Fruit fly (Drosophila melanogaster): ENCODE data around the gene Spase22-23.
A peak's percentile ranks its signal among the peaks of the same experiment; 100 is the strongest.

Spase22-23 gene

dm6 chr3R:24188619-24189018 is 41.2 kb downstream of the Spase22-23 start, which contains the start of gene CG5515 (continued):
- TF ChIP-seq pb (GFP tag; optimal IDR thresholded peaks at IDR 0.05) (peak; percentile 50), lbe (GFP tag; optimal IDR thresholded peaks at IDR 0.05) (peak; percentile 75), CG7271 (tag; optimal IDR thresholded peaks at IDR 0.05) (no peak), emc (GFP tag; optimal IDR thresholded peaks at IDR 0.05) (peak; percentile 51), Gug (GFP tag; IDR thresholded peaks at IDR 0.05) (peak; percentile 27; the same call in 1 of the 4 replicates), lov (optimal IDR thresholded peaks at IDR 0.05) (no peak), lov (GFP tag; IDR thresholded peaks at IDR 0.05) (peak; percentile 79; the same call in 2 of the 3 replicates), CG17328 (GFP tag; IDR thresholded peaks at IDR 0.05) (peak; percentile 85), eyg (GFP tag; optimal IDR thresholded peaks at IDR 0.05) (peak; percentile 48), CG15073 (GFP tag; optimal IDR thresholded peaks at IDR 0.05) (no peak), dm (GFP tag; optimal IDR thresholded peaks at IDR 0.05) (peak; percentile 81), stwl (tag; optimal IDR thresholded peaks at IDR 0.05) (peak; percentile 84), NfI (GFP tag; optimal IDR thresholded peaks at IDR 0.05) (peak; percentile 80), CG42726 (GFP tag; IDR thresholded peaks at IDR 0.05; ENCODE audit: partially characterized antibody) (peak; percentile 53), fd96Cb (tag; optimal IDR thresholded peaks at IDR 0.05) (peak; percentile 49), CG8359 (GFP tag; optimal IDR thresholded peaks at IDR 0.05; ENCODE audit: borderline replicate concordance) (no peak), jing (GFP tag; optimal IDR thresholded peaks at IDR 0.05) (peak; percentile 52), Hsf (GFP tag; optimal IDR thresholded peaks at IDR 0.05) (peak; percentile 90), Eip74EF (GFP tag; optimal IDR thresholded peaks at IDR 0.05) (no peak), ara (GFP tag; IDR thresholded peaks at IDR 0.05) (peak; percentile 80), CTCF (GFP tag; optimal IDR thresholded peaks at IDR 0.05) (no peak), CG16815 (GFP tag; optimal IDR thresholded peaks at IDR 0.05) (peak; percentile 69), B-H1 (GFP tag; IDR thresholded peaks at IDR 0.05) (peak; percentile 61), chm (GFP tag; IDR thresholded peaks at IDR 0.05) (peak; percentile 74), ken (GFP tag; IDR thresholded peaks at IDR 0.05) (peak; percentile 93), Hr3 (GFP tag; optimal IDR thresholded peaks at IDR 0.05) (peak; percentile 80), D19A (tag; optimal IDR thresholded peaks at IDR 0.05) (no peak), dpn (GFP tag; optimal IDR thresholded peaks at IDR 0.05) (peak in 1 of 2 experiments; percentile 82), CG14667 (GFP tag; IDR thresholded peaks at IDR 0.05) (no peak), hbn (GFP tag; IDR thresholded peaks at IDR 0.05; ENCODE audit: partially characterized antibody) (peak; percentile 55; the same call in 1 of the 2 replicates), lilli (GFP tag; optimal IDR thresholded peaks at IDR 0.05) (peak; percentile 88), CG9876 (GFP tag; optimal IDR thresholded peaks at IDR 0.05) (peak; percentile 73), CG6791 (GFP tag; IDR thresholded peaks at IDR 0.05; ENCODE audit: partially characterized antibody) (peak; percentile 71; the same call in 2 of the 3 replicates), CG5953 (GFP tag; IDR thresholded peaks at IDR 0.05) (peak; percentile 79), CG11560 (tag; IDR thresholded peaks at IDR 0.05) (peak; percentile 64; the same call in 2 of the 3 replicates), nom (GFP tag; optimal IDR thresholded peaks at IDR 0.05) (no peak), CG6854 (GFP tag; optimal IDR thresholded peaks at IDR 0.05) (no peak), CG1792 (GFP tag; optimal IDR thresholded peaks at IDR 0.05) (peak; percentile 97), Dref (GFP tag; IDR thresholded peaks at IDR 0.05) (0 out of 2 replicates have a peak, but pooled peaks have one; percentile 31), CG18476 (GFP tag; optimal IDR thresholded peaks at IDR 0.05) (peak; percentile 66), CG18619 (GFP tag; optimal IDR thresholded peaks at IDR 0.05) (peak; percentile 65), CG6813 (GFP tag; optimal IDR thresholded peaks at IDR 0.05) (no peak), CG7745 (tag; optimal IDR thresholded peaks at IDR 0.05) (no peak), CG10654 (GFP tag; optimal IDR thresholded peaks at IDR 0.05) (peak; percentile 61), CG30431 (GFP tag; optimal IDR thresholded peaks at IDR 0.05) (peak; percentile 36), Xrp1 (GFP tag; IDR thresholded peaks at IDR 0.05) (peak; percentile 87), Stat92E (GFP tag; optimal IDR thresholded peaks at IDR 0.05) (no peak), Hr51 (GFP tag; optimal IDR thresholded peaks at IDR 0.05) (peak; percentile 80 to 81), tio (GFP tag; optimal IDR thresholded peaks at IDR 0.05) (peak; percentile 51), CG31224 (GFP tag; IDR thresholded peaks at IDR 0.05) (peak; percentile 47; the same call in 1 of the 2 replicates)
